Worm (Caenorhabditis elegans): Measurements from ENCODE around the gene slc-25A18.1.

slc-25A18.1 gene

DNA sequence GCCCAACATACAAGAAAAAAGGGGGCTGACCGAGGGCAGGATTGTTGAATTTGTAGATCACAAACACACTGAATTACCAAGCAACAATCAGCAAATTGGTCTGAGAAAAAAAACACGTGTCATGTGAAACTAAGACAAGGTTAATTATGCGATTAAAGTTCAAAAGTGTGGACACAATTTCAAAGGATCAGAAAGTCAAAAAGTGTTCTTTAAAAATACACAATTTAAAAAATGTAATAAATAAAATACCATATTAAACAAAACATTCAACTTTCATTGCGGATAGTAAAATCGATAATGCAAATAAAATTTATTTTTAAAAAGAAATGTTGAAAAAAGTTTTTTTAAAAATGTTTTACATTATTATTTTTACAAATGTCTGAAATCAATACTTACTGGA is 4.6 kb downstream of the slc-25A18.1 start, which contains the start of gene cutl-3:
TSS of gene cutl-3 (minus strand) at position 101 of the 400 bp plus-strand sequence.
- TF ChIP-seq aly-1 (tag; optimal IDR thresholded peaks at IDR 0.05): no peak

DNA sequence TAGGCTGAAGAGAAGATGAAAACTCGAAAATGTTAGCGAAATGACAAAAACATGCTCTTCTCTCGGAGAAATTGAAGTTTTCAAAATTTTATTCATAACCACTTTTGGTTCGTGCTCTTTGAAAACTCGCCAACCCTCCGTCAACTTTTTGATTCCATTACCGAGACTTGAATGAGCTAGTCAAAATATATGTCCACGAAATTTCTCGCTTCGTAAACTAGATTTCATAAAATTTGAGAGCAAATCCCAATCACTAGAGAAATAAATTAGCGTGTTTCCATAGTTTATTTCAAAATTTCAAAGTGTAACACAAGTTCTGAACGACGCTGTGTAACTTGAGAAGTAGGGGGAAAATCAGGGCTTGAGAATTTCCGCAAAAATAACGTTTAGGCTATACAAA is 10.0 kb downstream of the slc-25A18.1 start:
- TF ChIP-seq F13C5.2 (tag; optimal IDR thresholded peaks at IDR 0.05) (no peak), pes-1 (GFP tag; IDR thresholded peaks at IDR 0.05) (no peak), ama-1 (optimal IDR thresholded peaks at IDR 0.05) (no peak), hnd-1 (tag; optimal IDR thresholded peaks at IDR 0.05) (no peak), tbx-11 (GFP tag; IDR thresholded peaks at IDR 0.05) (no peak), ets-7 (tag; optimal IDR thresholded peaks at IDR 0.05) (no peak), hmbx-1 (tag; optimal IDR thresholded peaks at IDR 0.05) (no peak), B0310.2 (tag; optimal IDR thresholded peaks at IDR 0.05) (no peak), hmg-4 (GFP tag; optimal IDR thresholded peaks at IDR 0.05) (no peak), scrt-1 (GFP tag; IDR thresholded peaks at IDR 0.05) (no peak), sea-1 (GFP tag; conservative IDR thresholded peaks at IDR 0.05) (no peak)

DNA sequence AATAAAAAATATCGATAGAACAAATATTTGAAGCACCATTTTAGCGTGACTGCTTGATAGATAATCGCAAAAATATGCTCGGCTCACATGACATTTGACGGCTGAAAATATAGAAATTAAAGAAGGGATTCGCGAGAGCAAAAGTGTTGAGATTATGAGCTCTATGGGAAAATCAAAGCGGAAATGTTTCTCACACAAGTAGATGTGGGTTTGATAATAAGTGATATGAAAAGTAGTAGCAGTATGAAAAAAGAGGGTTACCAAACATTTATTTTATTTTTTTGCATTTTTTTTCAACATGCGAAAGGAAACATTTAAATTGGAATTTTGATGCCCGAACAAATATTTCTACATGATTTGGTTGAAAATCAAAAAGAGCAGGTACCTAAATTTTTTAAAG is 12.5 kb downstream of the slc-25A18.1 start, which contains the start of gene iglr-1:
TSS of gene iglr-1 (minus strand) at position 101 of the 400 bp plus-strand sequence.
- TF ChIP-seq B0310.2 (tag; optimal IDR thresholded peaks at IDR 0.05): no peak

DNA sequence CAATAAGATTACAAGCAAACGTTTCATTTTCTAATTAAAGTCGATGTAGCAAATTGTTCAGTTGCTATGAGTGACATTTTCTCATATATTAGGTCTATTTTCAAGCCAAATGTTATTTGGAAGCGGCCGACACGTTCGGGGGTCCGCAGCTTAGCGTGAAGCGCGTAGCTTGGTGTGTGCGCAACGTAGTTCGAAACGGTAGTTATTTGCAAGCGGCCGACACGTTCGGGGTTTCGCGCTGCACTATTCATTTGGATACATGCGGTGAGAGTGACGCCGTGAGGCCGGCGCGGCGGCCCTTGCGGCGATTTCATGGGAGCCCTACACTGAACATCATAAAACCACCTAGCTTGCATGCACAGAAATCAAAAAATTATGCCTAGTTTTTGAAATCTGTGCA is 15.6 kb downstream of the slc-25A18.1 start:
- no peak for TF ChIP-seq scrt-1 (GFP tag; IDR thresholded peaks at IDR 0.05)
- no peak for TF ChIP-seq tra-4 (tag; optimal IDR thresholded peaks at IDR 0.05)
- no peak for TF ChIP-seq hmbx-1 (tag; optimal IDR thresholded peaks at IDR 0.05)
- no peak for TF ChIP-seq ama-1 (optimal IDR thresholded peaks at IDR 0.05)
- TF ChIP-seq aly-1 (tag; optimal IDR thresholded peaks at IDR 0.05): no peak

DNA sequence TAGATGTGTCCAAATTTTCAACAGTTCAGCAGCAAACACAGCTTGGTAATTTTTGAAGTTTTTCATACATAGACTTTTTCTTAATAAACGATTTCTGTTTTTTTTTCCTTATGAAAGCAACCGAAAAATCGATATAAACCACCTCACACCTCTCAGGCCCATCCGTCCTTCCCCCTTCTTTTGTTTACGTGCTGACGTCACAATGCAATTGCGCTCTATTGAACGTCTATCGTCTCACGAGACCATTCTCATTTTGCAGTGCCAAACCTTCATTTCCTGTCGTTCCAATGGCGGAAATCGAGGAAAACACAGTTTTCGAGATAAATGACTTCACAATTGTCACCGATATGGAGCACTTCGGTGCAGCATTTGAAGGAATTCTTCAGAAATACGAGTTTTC is 20.5 kb downstream of the slc-25A18.1 start, which contains the start of gene rbg-1:
TSS of gene rbg-1 (plus strand) at position 260 of the 400 bp plus-strand sequence.
- TF ChIP-seq scrt-1 (GFP tag; IDR thresholded peaks at IDR 0.05): no peak
- TF ChIP-seq flt-1 (GFP tag; IDR thresholded peaks at IDR 0.05): no peak
- TF ChIP-seq hmg-4 (GFP tag; optimal IDR thresholded peaks at IDR 0.05): no peak
- TF ChIP-seq aly-1 (tag; optimal IDR thresholded peaks at IDR 0.05): no peak
- TF ChIP-seq ama-1 (optimal IDR thresholded peaks at IDR 0.05): no peak
- no peak for TF ChIP-seq B0310.2 (tag; optimal IDR thresholded peaks at IDR 0.05)
- no peak for TF ChIP-seq hnd-1 (tag; optimal IDR thresholded peaks at IDR 0.05)
- no peak for TF ChIP-seq F13C5.2 (tag; optimal IDR thresholded peaks at IDR 0.05)

DNA sequence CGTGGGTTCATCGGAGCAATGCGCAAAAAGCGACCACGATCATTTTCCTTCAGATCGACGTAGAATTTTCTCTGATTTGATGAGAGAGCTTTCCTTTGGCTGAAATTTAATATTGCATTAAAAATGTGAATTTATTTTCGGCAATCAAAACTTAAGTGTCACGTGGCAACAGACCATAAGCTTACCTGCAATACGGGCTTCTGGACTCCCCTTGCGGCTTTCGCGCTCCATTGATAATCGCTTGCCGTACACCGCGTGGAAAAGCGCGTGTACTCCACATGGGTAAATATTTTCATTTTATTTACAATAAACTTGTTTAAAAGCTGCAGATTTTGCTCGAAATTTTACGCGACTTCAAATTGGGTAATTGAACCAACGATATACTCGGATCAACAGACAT is 21.2 kb downstream of the slc-25A18.1 start, which contains the start of gene plp-2:
TSS of gene plp-2 (minus strand) at position 280 of the 400 bp plus-strand sequence.
- no peak for TF ChIP-seq hnd-1 (tag; optimal IDR thresholded peaks at IDR 0.05)
- TF ChIP-seq hmg-4 (GFP tag; optimal IDR thresholded peaks at IDR 0.05): no peak
- TF ChIP-seq hmbx-1 (tag; optimal IDR thresholded peaks at IDR 0.05): no peak
- no peak for TF ChIP-seq ama-1 (optimal IDR thresholded peaks at IDR 0.05)
- no peak for TF ChIP-seq tbx-37 (GFP tag; conservative IDR thresholded peaks at IDR 0.05)
- TF ChIP-seq ets-7 (tag; optimal IDR thresholded peaks at IDR 0.05): no peak
- TF ChIP-seq tbx-11 (GFP tag; IDR thresholded peaks at IDR 0.05): no peak
- no peak for TF ChIP-seq ceh-13 (GFP tag; optimal IDR thresholded peaks at IDR 0.05)
- no peak for TF ChIP-seq F13C5.2 (tag; optimal IDR thresholded peaks at IDR 0.05)
- TF ChIP-seq sea-1 (GFP tag; conservative IDR thresholded peaks at IDR 0.05): no peak
- TF ChIP-seq flt-1 (GFP tag; IDR thresholded peaks at IDR 0.05): no peak
- TF ChIP-seq scrt-1 (GFP tag; IDR thresholded peaks at IDR 0.05): no peak
- no peak for TF ChIP-seq B0310.2 (tag; optimal IDR thresholded peaks at IDR 0.05)
- no peak for TF ChIP-seq pes-1 (GFP tag; IDR thresholded peaks at IDR 0.05)
- no peak for TF ChIP-seq ceh-36 (tag; optimal IDR thresholded peaks at IDR 0.05)

DNA sequence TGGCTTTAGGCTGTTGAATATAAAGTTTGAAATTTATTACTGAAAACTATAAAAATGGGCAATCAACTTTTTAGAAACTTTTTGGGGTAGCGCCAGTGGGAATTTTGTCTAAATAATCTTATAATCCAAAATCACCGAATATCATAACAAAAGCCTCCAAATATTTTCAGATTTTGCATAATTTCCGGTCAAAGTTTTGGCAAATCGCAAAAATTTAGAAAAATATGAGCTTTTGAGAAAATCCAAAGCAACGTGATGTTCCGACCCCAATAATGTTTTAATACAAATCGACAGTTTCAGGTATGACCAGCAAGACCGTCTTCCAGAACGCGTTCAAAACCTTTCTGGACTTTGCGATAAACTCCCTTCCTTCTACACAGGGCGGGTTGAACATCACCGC is 24.4 kb downstream of the slc-25A18.1 start, which contains the start of gene emre-1:
TSS of gene emre-1 (plus strand) at position 301 of the 400 bp plus-strand sequence.
- no peak for TF ChIP-seq ceh-13 (GFP tag; optimal IDR thresholded peaks at IDR 0.05)
- no peak for TF ChIP-seq hnd-1 (tag; optimal IDR thresholded peaks at IDR 0.05)
- no peak for TF ChIP-seq ceh-36 (tag; optimal IDR thresholded peaks at IDR 0.05)
- no peak for TF ChIP-seq pes-1 (GFP tag; IDR thresholded peaks at IDR 0.05)
- TF ChIP-seq aly-1 (tag; optimal IDR thresholded peaks at IDR 0.05): no peak
- no peak for TF ChIP-seq ets-7 (tag; optimal IDR thresholded peaks at IDR 0.05)
- TF ChIP-seq tbx-37 (GFP tag; conservative IDR thresholded peaks at IDR 0.05): no peak
- TF ChIP-seq tbx-11 (GFP tag; IDR thresholded peaks at IDR 0.05): no peak
- no peak for TF ChIP-seq flt-1 (GFP tag; IDR thresholded peaks at IDR 0.05)
- TF ChIP-seq hmg-4 (GFP tag; optimal IDR thresholded peaks at IDR 0.05): no peak
- no peak for TF ChIP-seq F13C5.2 (tag; optimal IDR thresholded peaks at IDR 0.05)
- no peak for TF ChIP-seq sea-1 (GFP tag; conservative IDR thresholded peaks at IDR 0.05)
- no peak for TF ChIP-seq hmbx-1 (tag; optimal IDR thresholded peaks at IDR 0.05)
- no peak for TF ChIP-seq tra-4 (tag; optimal IDR thresholded peaks at IDR 0.05)
- no peak for TF ChIP-seq scrt-1 (GFP tag; IDR thresholded peaks at IDR 0.05)
- no peak for TF ChIP-seq ama-1 (optimal IDR thresholded peaks at IDR 0.05)
- no peak for TF ChIP-seq B0310.2 (tag; optimal IDR thresholded peaks at IDR 0.05)

DNA sequence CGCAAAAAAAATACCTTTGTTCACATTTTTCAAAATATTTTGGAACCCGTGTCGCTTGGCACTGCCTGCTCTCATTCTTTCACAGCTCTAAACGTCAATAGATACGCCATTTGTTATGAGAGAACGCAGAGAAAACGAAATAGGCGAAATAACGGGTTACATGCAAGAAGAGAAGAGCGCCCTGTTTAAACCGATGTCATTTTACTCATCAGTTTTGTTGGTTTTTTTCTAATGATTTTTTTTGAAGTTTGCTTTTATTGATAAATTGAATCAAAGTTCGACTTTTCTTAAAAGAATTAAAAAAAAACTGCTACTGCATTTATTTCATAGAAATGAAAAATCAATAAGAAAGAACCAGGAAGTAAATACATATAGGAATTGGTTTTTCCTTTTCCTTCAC is 25.0 kb downstream of the slc-25A18.1 start:
- TF ChIP-seq aly-1 (tag; optimal IDR thresholded peaks at IDR 0.05) (no peak), hnd-1 (tag; optimal IDR thresholded peaks at IDR 0.05) (no peak), ets-7 (tag; optimal IDR thresholded peaks at IDR 0.05) (no peak), sea-1 (GFP tag; conservative IDR thresholded peaks at IDR 0.05) (no peak), ceh-13 (GFP tag; optimal IDR thresholded peaks at IDR 0.05) (no peak), hmbx-1 (tag; optimal IDR thresholded peaks at IDR 0.05) (no peak), pes-1 (GFP tag; IDR thresholded peaks at IDR 0.05) (no peak), hmg-4 (GFP tag; optimal IDR thresholded peaks at IDR 0.05) (no peak), scrt-1 (GFP tag; IDR thresholded peaks at IDR 0.05) (no peak), tbx-11 (GFP tag; IDR thresholded peaks at IDR 0.05) (no peak), F13C5.2 (tag; optimal IDR thresholded peaks at IDR 0.05) (no peak), ama-1 (optimal IDR thresholded peaks at IDR 0.05) (no peak), flt-1 (GFP tag; IDR thresholded peaks at IDR 0.05) (no peak), tra-4 (tag; optimal IDR thresholded peaks at IDR 0.05) (no peak), ceh-36 (tag; optimal IDR thresholded peaks at IDR 0.05) (no peak), B0310.2 (tag; optimal IDR thresholded peaks at IDR 0.05) (no peak), tbx-37 (GFP tag; conservative IDR thresholded peaks at IDR 0.05) (no peak)

Data from whole organism, early embryonic.